Fruit fly (Drosophila melanogaster): Measurements from ENCODE around the gene RnrL.
A peak's percentile ranks its signal among the peaks of the same experiment; 100 is the strongest.

The RnrL gene

DNA sequence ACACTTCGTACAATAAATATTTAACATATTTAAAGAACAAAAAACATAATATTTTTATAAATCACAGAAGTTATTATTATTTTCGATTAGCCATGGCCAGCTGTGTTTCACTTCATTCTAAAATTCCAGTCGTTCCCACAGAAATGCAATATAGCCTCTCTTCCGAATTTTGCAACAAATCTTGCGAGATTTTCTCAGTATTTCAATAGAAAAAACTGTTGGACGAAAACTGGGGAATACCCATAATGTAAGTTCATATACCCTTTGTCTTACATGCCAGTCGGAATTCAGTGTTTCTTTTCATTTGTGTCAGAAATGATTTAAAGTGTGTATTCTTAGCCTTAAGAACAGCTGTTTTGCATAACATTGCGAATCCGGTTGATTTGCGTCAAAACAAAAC, 28.8 kb upstream of the RnrL start, which contains the start of the genes CtsL4 and ClpP (continued):
- TF ChIP-seq CG8290 (GFP tag; optimal IDR thresholded peaks at IDR 0.05) = peak; percentile 78
- peak in 1 of 2 experiments; percentile 14 for TF ChIP-seq CG8290 (tag; optimal IDR thresholded peaks at IDR 0.05)
- TF ChIP-seq CG12219 (GFP tag; optimal IDR thresholded peaks at IDR 0.05) = no peak
- TF ChIP-seq Chrac-16 (GFP tag; optimal IDR thresholded peaks at IDR 0.05) = peak; percentile 52
- no peak for TF ChIP-seq kni (GFP tag; optimal IDR thresholded peaks at IDR 0.05)
- TF ChIP-seq ara (GFP tag; IDR thresholded peaks at IDR 0.05) = no peak
- no peak for TF ChIP-seq gcm (GFP tag; optimal IDR thresholded peaks at IDR 0.05)
- peak; percentile 57 for TF ChIP-seq HmgD (GFP tag; optimal IDR thresholded peaks at IDR 0.05)
- TF ChIP-seq ssp (GFP tag; IDR thresholded peaks at IDR 0.05) = peak; percentile 97
- peak; percentile 32 for TF ChIP-seq CG12155 (GFP tag; optimal IDR thresholded peaks at IDR 0.05)
- TF ChIP-seq pnt (GFP tag; optimal IDR thresholded peaks at IDR 0.05) = no peak
- no peak for TF ChIP-seq usp (GFP tag; optimal IDR thresholded peaks at IDR 0.05)
- TF ChIP-seq phol (tag; optimal IDR thresholded peaks at IDR 0.05) = peak; percentile 60
- TF ChIP-seq her (GFP tag; optimal IDR thresholded peaks at IDR 0.05) = peak; percentile 32
- peak in 1 of 2 experiments; percentile 9 for TF ChIP-seq insv (GFP tag; optimal IDR thresholded peaks at IDR 0.05)
- peak; percentile 72 for TF ChIP-seq pzg (GFP tag; optimal IDR thresholded peaks at IDR 0.05)
- no peak for TF ChIP-seq sug (tag; optimal IDR thresholded peaks at IDR 0.05)
- peak; percentile 34 for TF ChIP-seq CG32532 (GFP tag; IDR thresholded peaks at IDR 0.05)
- TF ChIP-seq tin (GFP tag; optimal IDR thresholded peaks at IDR 0.05) = peak; percentile 46
- no peak; the same call in 1 of the 2 replicates for TF ChIP-seq sens-2 (GFP tag; IDR thresholded peaks at IDR 0.05)
- no peak for TF ChIP-seq CG7963 (GFP tag; IDR thresholded peaks at IDR 0.05; ENCODE audit: partially characterized antibody)
- TF ChIP-seq Elba2 (GFP tag; optimal IDR thresholded peaks at IDR 0.05) = peak; percentile 59
- peak; percentile 55 for TF ChIP-seq CG2712 (tag; optimal IDR thresholded peaks at IDR 0.05)
- TF ChIP-seq croc (GFP tag; conservative IDR thresholded peaks at IDR 0.05) = no peak; the same call in 2 of the 3 replicates
- TF ChIP-seq Tbp (GFP tag; optimal IDR thresholded peaks at IDR 0.05) = no peak
- TF ChIP-seq otp (GFP tag; IDR thresholded peaks at IDR 0.05) = no peak
- no peak; the same call in 1 of the 2 replicates for TF ChIP-seq CG9932 (GFP tag; IDR thresholded peaks at IDR 0.05)
- peak; percentile 61 for TF ChIP-seq twi (tag; optimal IDR thresholded peaks at IDR 0.05)
- no peak for TF ChIP-seq h (optimal IDR thresholded peaks at IDR 0.05)
- TF ChIP-seq CG10147 (GFP tag; optimal IDR thresholded peaks at IDR 0.05) = no peak
- no peak for TF ChIP-seq so (GFP tag; IDR thresholded peaks at IDR 0.05)
- no peak for TF ChIP-seq luna (GFP tag; optimal IDR thresholded peaks at IDR 0.05)
- TF ChIP-seq Rx (GFP tag; IDR thresholded peaks at IDR 0.05) = no peak
- TF ChIP-seq CG2678 (tag; optimal IDR thresholded peaks at IDR 0.05) = no peak
- TF ChIP-seq scrt (GFP tag; optimal IDR thresholded peaks at IDR 0.05) = no peak
- peak; percentile 43 for TF ChIP-seq vfl (GFP tag; optimal IDR thresholded peaks at IDR 0.05)
- TF ChIP-seq lmd (GFP tag; IDR thresholded peaks at IDR 0.05) = no peak
- no peak for TF ChIP-seq CG3407 (GFP tag; optimal IDR thresholded peaks at IDR 0.05)
- no peak for TF ChIP-seq CG6254 (GFP tag; optimal IDR thresholded peaks at IDR 0.05)
- TF ChIP-seq slp2 (GFP tag; optimal IDR thresholded peaks at IDR 0.05) = no peak
- TF ChIP-seq cas (GFP tag; IDR thresholded peaks at IDR 0.05) = no peak
- no peak for TF ChIP-seq corto (GFP tag; optimal IDR thresholded peaks at IDR 0.05)
- TF ChIP-seq CG16779 (GFP tag; IDR thresholded peaks at IDR 0.05) = no peak
- TF ChIP-seq zf30C (GFP tag; optimal IDR thresholded peaks at IDR 0.05) = no peak
- TF ChIP-seq HLH54F (GFP tag; optimal IDR thresholded peaks at IDR 0.05) = peak; percentile 34
- no peak for TF ChIP-seq Dref (GFP tag; IDR thresholded peaks at IDR 0.05)
- TF ChIP-seq chm (GFP tag; IDR thresholded peaks at IDR 0.05) = peak; percentile 64; the same call in 1 of the 2 replicates
- no peak for TF ChIP-seq CG2202 (tag; optimal IDR thresholded peaks at IDR 0.05)
- TF ChIP-seq br (optimal IDR thresholded peaks at IDR 0.05) = no peak
- peak; percentile 64 for TF ChIP-seq CG2120 (GFP tag; optimal IDR thresholded peaks at IDR 0.05)
- no peak for TF ChIP-seq dan (GFP tag; IDR thresholded peaks at IDR 0.05)
- no peak for TF ChIP-seq seq (GFP tag; IDR thresholded peaks at IDR 0.05)
- no peak for TF ChIP-seq CG10321 (GFP tag; IDR thresholded peaks at IDR 0.05)
- TF ChIP-seq Hr51 (GFP tag; optimal IDR thresholded peaks at IDR 0.05) = peak in 1 of 2 experiments; percentile 2

Measured in whole organism, embryonic.